Fruit fly (Drosophila melanogaster): ENCODE measurements around the gene TrpRS-m.

Gene TrpRS-m

dm6 chr3L:17841085-17841606 lies 8.4 kb upstream of the TrpRS-m start, which contains the start of gene CG5577:
TSS of gene CG5577 (minus strand) at chr3L:17841427.
- TF ChIP-seq CG16779 (GFP tag; IDR thresholded peaks at IDR 0.05) (no peak), Sry-δ (GFP tag; optimal IDR thresholded peaks at IDR 0.05) (peak; percentile 8), CG1529 (GFP tag; optimal IDR thresholded peaks at IDR 0.05) (no peak), CG18476 (GFP tag; optimal IDR thresholded peaks at IDR 0.05) (no peak), sna (GFP tag; IDR thresholded peaks at IDR 0.05; ENCODE audit: partially characterized antibody) (peak; percentile 78), Hr3 (GFP tag; optimal IDR thresholded peaks at IDR 0.05) (no peak), Myb (GFP tag; optimal IDR thresholded peaks at IDR 0.05) (peak; percentile 10), caup (GFP tag; optimal IDR thresholded peaks at IDR 0.05; ENCODE audit: severe bottlenecking) (peak; percentile 50), CG13424 (tag; optimal IDR thresholded peaks at IDR 0.05) (no peak), lov (optimal IDR thresholded peaks at IDR 0.05) (no peak), lov (GFP tag; IDR thresholded peaks at IDR 0.05) (0 out of 3 replicates have a peak, but pooled peaks have one; percentile 9), Max (GFP tag; optimal IDR thresholded peaks at IDR 0.05) (no peak), exex (tag; optimal IDR thresholded peaks at IDR 0.05) (peak; percentile 50), stwl (tag; optimal IDR thresholded peaks at IDR 0.05) (peak; percentile 8), CG42726 (GFP tag; IDR thresholded peaks at IDR 0.05; ENCODE audit: partially characterized antibody) (peak; percentile 39; the same call in 1 of the 2 replicates), ERR (GFP tag; optimal IDR thresholded peaks at IDR 0.05) (peak; percentile 31), B-H2 (GFP tag; optimal IDR thresholded peaks at IDR 0.05) (peak; percentile 31), CG3281 (GFP tag; optimal IDR thresholded peaks at IDR 0.05) (peak; percentile 12), CG18619 (GFP tag; optimal IDR thresholded peaks at IDR 0.05) (no peak), CG34224 (GFP tag; IDR thresholded peaks at IDR 0.05; ENCODE audit: partially characterized antibody) (peak; percentile 60), HmgZ (tag; optimal IDR thresholded peaks at IDR 0.05) (peak; percentile 75), Poxn (GFP tag; IDR thresholded peaks at IDR 0.05) (no peak), tap (tag; optimal IDR thresholded peaks at IDR 0.05) (no peak), lola (GFP tag; optimal IDR thresholded peaks at IDR 0.05) (no peak), chn (GFP tag; optimal IDR thresholded peaks at IDR 0.05) (no peak), mam (GFP tag; optimal IDR thresholded peaks at IDR 0.05) (peak; percentile 22), CG16863 (GFP tag; optimal IDR thresholded peaks at IDR 0.05) (no peak), odd (GFP tag; optimal IDR thresholded peaks at IDR 0.05) (peak; percentile 10), CG17359 (tag; optimal IDR thresholded peaks at IDR 0.05) (no peak), ap (GFP tag; IDR thresholded peaks at IDR 0.05) (no peak), Hmx (GFP tag; optimal IDR thresholded peaks at IDR 0.05) (no peak), Nf-YB (GFP tag; optimal IDR thresholded peaks at IDR 0.05) (peak; percentile 87), CG34376 (GFP tag; optimal IDR thresholded peaks at IDR 0.05) (peak; percentile 91), bsh (GFP tag; optimal IDR thresholded peaks at IDR 0.05) (no peak), stc (GFP tag; IDR thresholded peaks at IDR 0.05) (peak; percentile 42; the same call in 1 of the 2 replicates), Jarid2 (GFP tag; optimal IDR thresholded peaks at IDR 0.05) (no peak), CG13894 (tag; optimal IDR thresholded peaks at IDR 0.05) (peak; percentile 53), CG6689 (GFP tag; IDR thresholded peaks at IDR 0.05) (peak; percentile 32; the same call in 1 of the 2 replicates), CG4820 (GFP tag; optimal IDR thresholded peaks at IDR 0.05) (no peak), Dbx (GFP tag; IDR thresholded peaks at IDR 0.05) (peak; percentile 62; the same call in 1 of the 3 replicates), rib (GFP tag; IDR thresholded peaks at IDR 0.05) (peak; percentile 59; the same call in 1 of the 2 replicates), knrl (GFP tag; IDR thresholded peaks at IDR 0.05; ENCODE audit: partially characterized antibody) (peak; percentile 56; the same call in 2 of the 3 replicates), zen2 (GFP tag; IDR thresholded peaks at IDR 0.05; ENCODE audit: partially characterized antibody) (peak; percentile 65), CG13624 (GFP tag; optimal IDR thresholded peaks at IDR 0.05) (peak; percentile 27), repo (GFP tag; optimal IDR thresholded peaks at IDR 0.05) (no peak), bbx (GFP tag; IDR thresholded peaks at IDR 0.05; ENCODE audit: partially characterized antibody) (peak; percentile 52; the same call in 1 of the 2 replicates), BEAF-32 (GFP tag; optimal IDR thresholded peaks at IDR 0.05) (peak; percentile 60), CG13287 (GFP tag; IDR thresholded peaks at IDR 0.05; ENCODE audit: partially characterized antibody) (peak; percentile 90), Deaf1 (tag; optimal IDR thresholded peaks at IDR 0.05) (peak; percentile 78)
